Worm (Caenorhabditis elegans) whole organism, early embryonic: Measurements from ENCODE around the gene F43E12.1.

Source experiments
- ets-7 ChIP-seq: sonication (generic microtip); optimal IDR thresholded peaks from 2 replicates; lab custom pipeline; 2016; ENCODE audit warnings: missing genotype, missing genetic modification characterization, missing compliant biosample characterization
- flt-1 ChIP-seq: fragments of 200-800 bp; sonication (Bioruptor generic); IDR thresholded peaks from 2 replicates; pipeline ENCODE4 v1.3.6; 2022; ENCODE audit warnings: missing genetic modification characterization, missing compliant biosample characterization
- hmbx-1 ChIP-seq: sonication (generic microtip); optimal IDR thresholded peaks from 2 replicates; lab custom pipeline; 2016; ENCODE audit warnings: mild to moderate bottlenecking, missing genetic modification characterization, missing compliant biosample characterization

DNA sequence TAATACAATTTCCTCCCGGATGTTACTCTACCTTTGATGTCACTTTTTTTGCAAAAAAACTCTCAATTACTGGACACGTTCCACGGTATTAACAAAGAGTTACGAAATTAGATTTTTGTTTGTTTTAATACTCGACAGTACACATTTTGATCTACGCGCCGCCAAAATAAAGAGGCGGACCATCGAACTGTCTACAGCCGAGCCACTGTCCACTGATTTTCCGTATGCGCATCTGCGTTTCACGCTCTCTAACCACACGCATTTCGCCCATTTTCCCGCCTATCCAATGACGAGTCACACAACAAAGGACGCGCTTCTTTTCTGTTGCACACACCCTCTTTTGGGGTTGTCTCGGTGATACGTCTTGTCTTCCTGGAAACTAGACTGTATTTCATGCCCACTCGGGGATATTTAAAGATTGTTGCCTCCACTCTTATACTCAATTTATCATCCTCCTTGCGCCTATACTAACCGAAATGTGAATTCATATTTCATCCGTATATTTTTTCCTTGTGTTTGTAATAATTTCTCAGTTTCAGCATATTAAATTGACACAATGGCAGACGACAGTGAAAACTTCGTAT lies 22.5 kb downstream of the F43E12.1 start, which contains the start of gene C55B6.1:
- no peak for TF ChIP-seq hmbx-1 (tag; lab: Kevin White, UChicago)
- TF ChIP-seq flt-1 (GFP tag; lab: Robert Waterston, UW) = no peak
- no peak for TF ChIP-seq ets-7 (tag; lab: Kevin White, UChicago)
